Fruit fly (Drosophila melanogaster) whole organism, embryonic: ENCODE results near the gene Ctr1A.

Source experiments
- Atf3 ChIP-seq: fragments of 200-800 bp; sonication (Bioruptor generic); optimal IDR thresholded peaks from 3 replicates; lab custom pipeline; 2016; ENCODE audit warnings: missing biosample characterization, missing genetic modification characterization
- CG1024 ChIP-seq: fragments of 200-800 bp; sonication (Bioruptor generic); IDR thresholded peaks from 2 replicates; pipeline ENCODE4 v1.3.6; 2022; ENCODE audit warnings: missing biosample characterization, missing genetic modification characterization
- CG12071 ChIP-seq: fragments of 200-800 bp; sonication (Bioruptor generic); optimal IDR thresholded peaks from 3 replicates; lab custom pipeline; 2018; ENCODE audit warnings: missing biosample characterization, mild to moderate bottlenecking, missing genetic modification characterization
- CG12744 ChIP-seq: fragments of 200-800 bp; sonication (Bioruptor generic); optimal IDR thresholded peaks from 2 replicates; lab custom pipeline; 2016; ENCODE audit warnings: missing biosample characterization, missing genetic modification characterization
- CG12769 ChIP-seq: fragments of 200-800 bp; sonication (Bioruptor generic); optimal IDR thresholded peaks from 2 replicates; lab custom pipeline; 2019; ENCODE audit warnings: missing biosample characterization, mild to moderate bottlenecking, missing genetic modification characterization, moderate library complexity
- CG14860 ChIP-seq: fragments of 200-800 bp; sonication (Bioruptor generic); IDR thresholded peaks from 3 replicates; pipeline ENCODE4 v1.3.6; 2022; ENCODE audit warnings: missing biosample characterization, missing genetic modification characterization; ENCODE audit not compliant: partially characterized antibody
- CG15479 ChIP-seq: fragments of 200-800 bp; sonication (Bioruptor generic); optimal IDR thresholded peaks from 3 replicates; lab custom pipeline; 2019; ENCODE audit warnings: missing biosample characterization, mild to moderate bottlenecking, missing genetic modification characterization, moderate library complexity
- CG15514 ChIP-seq: fragments of 200-800 bp; sonication (Bioruptor generic); optimal IDR thresholded peaks from 3 replicates; lab custom pipeline; 2017; ENCODE audit warnings: missing biosample characterization, missing genetic modification characterization, mild to moderate bottlenecking, moderate library complexity, missing genetic modification reagents
- CG16815 ChIP-seq: fragments of 200-800 bp; sonication (Bioruptor generic); optimal IDR thresholded peaks from 3 replicates; lab custom pipeline; 2017; ENCODE audit warnings: missing biosample characterization, mild to moderate bottlenecking, missing genetic modification characterization
- CG17829 ChIP-seq: fragments of 200-800 bp; optimal IDR thresholded peaks from 2 replicates; lab custom pipeline; 2019; ENCODE audit warnings: missing biosample characterization, mild to moderate bottlenecking, missing genetic modification characterization, moderate library complexity
- CG2120 ChIP-seq: fragments of 200-800 bp; sonication (Bioruptor generic); optimal IDR thresholded peaks from 3 replicates; lab custom pipeline; 2016; ENCODE audit warnings: missing biosample characterization, missing genetic modification characterization
- CG2199 ChIP-seq: fragments of 200-800 bp; sonication (Bioruptor generic); IDR thresholded peaks from 3 replicates; pipeline ENCODE4 v1.3.6; 2022; ENCODE audit warnings: missing biosample characterization, missing genetic modification characterization
- CG30020 ChIP-seq: fragments of 200-800 bp; optimal IDR thresholded peaks from 2 replicates; lab custom pipeline; 2019; ENCODE audit warnings: missing biosample characterization, mild to moderate bottlenecking, missing genetic modification characterization, moderate library complexity
- CG32772 ChIP-seq: fragments of 200-800 bp; sonication (Bioruptor generic); IDR thresholded peaks from 2 replicates; pipeline ENCODE4 v1.3.6; 2022; ENCODE audit warnings: missing biosample characterization, missing genetic modification characterization
- CG3281 ChIP-seq: fragments of 200-800 bp; sonication (Bioruptor generic); optimal IDR thresholded peaks from 3 replicates; lab custom pipeline; 2017; ENCODE audit warnings: missing biosample characterization, mild to moderate bottlenecking, missing genetic modification characterization
- CG3407 ChIP-seq: fragments of 200-800 bp; sonication (Bioruptor generic); optimal IDR thresholded peaks from 2 replicates; lab custom pipeline; 2018; ENCODE audit warnings: missing biosample characterization, mild to moderate bottlenecking, missing genetic modification characterization
- CG34422 ChIP-seq: fragments of 200-800 bp; sonication (Bioruptor generic); IDR thresholded peaks from 3 replicates; pipeline ENCODE4 v1.3.6; 2022; ENCODE audit warnings: missing biosample characterization, missing genetic modification characterization
- CG4404 ChIP-seq: fragments of 200-800 bp; sonication (Bioruptor generic); IDR thresholded peaks from 2 replicates; pipeline ENCODE4 v1.3.6; 2022; ENCODE audit warnings: missing biosample characterization, missing genetic modification characterization
- CG6689 ChIP-seq: fragments of 200-800 bp; sonication (Bioruptor generic); IDR thresholded peaks from 2 replicates; pipeline ENCODE4 v1.3.6; 2022; ENCODE audit warnings: missing biosample characterization, missing genetic modification characterization
- CG8478 ChIP-seq: fragments of >200 bp; optimal IDR thresholded peaks from 2 replicates; lab custom pipeline; 2018
- CG9215 ChIP-seq: fragments of 200-800 bp; sonication (Bioruptor generic); IDR thresholded peaks from 2 replicates; pipeline ENCODE4 v1.3.6; 2022; ENCODE audit warnings: missing biosample characterization, missing genetic modification characterization
- D ChIP-seq, 2 experiments: fragments of 200-800 bp in 1 of 2; fragments of >200 bp in 1 of 2; sonication (Bioruptor generic) in 1 of 2; optimal IDR thresholded peaks; 2 replicates in 1 of 2; 3 replicates in 1 of 2; lab custom pipeline; 2017; ENCODE audit warnings: mild to moderate bottlenecking in 1 of 2, missing biosample characterization in 1 of 2, missing genetic modification characterization in 1 of 2, missing genetic modification reagents in 1 of 2
- Doc3 ChIP-seq: fragments of 200-800 bp; sonication (Bioruptor generic); IDR thresholded peaks from 3 replicates; pipeline ENCODE4 v1.3.6; 2022; ENCODE audit warnings: missing biosample characterization, missing genetic modification characterization; ENCODE audit not compliant: partially characterized antibody
- Fer2 ChIP-seq: fragments of 200-800 bp; sonication (Bioruptor generic); optimal IDR thresholded peaks from 2 replicates; lab custom pipeline; 2018; ENCODE audit warnings: missing biosample characterization, mild to moderate bottlenecking, missing genetic modification characterization, moderate library complexity
- Hr3 ChIP-seq: fragments of 200-800 bp; sonication (Bioruptor generic); optimal IDR thresholded peaks from 3 replicates; lab custom pipeline; 2016; ENCODE audit warnings: missing biosample characterization, missing genetic modification characterization
- Nf-YB ChIP-seq: fragments of 200-800 bp; sonication (Bioruptor generic); optimal IDR thresholded peaks from 3 replicates; lab custom pipeline; 2019; ENCODE audit warnings: missing biosample characterization, mild to moderate bottlenecking, missing genetic modification characterization, moderate library complexity
- Nf-YC ChIP-seq: fragments of 200-800 bp; optimal IDR thresholded peaks from 3 replicates; lab custom pipeline; 2019; ENCODE audit warnings: missing biosample characterization, mild to moderate bottlenecking, missing genetic modification characterization, moderate library complexity
- Oli ChIP-seq: fragments of 200-800 bp; sonication (Bioruptor generic); optimal IDR thresholded peaks from 2 replicates; lab custom pipeline; 2018; ENCODE audit warnings: missing biosample characterization, mild to moderate bottlenecking, missing genetic modification characterization, moderate library complexity
- Xbp1 ChIP-seq: fragments of 200-800 bp; sonication (Bioruptor generic); optimal IDR thresholded peaks from 3 replicates; lab custom pipeline; 2016; ENCODE audit warnings: missing biosample characterization, mild to moderate bottlenecking, missing genetic modification characterization
- ac ChIP-seq: fragments of 200-800 bp; sonication (Bioruptor generic); optimal IDR thresholded peaks from 3 replicates; lab custom pipeline; 2017; ENCODE audit warnings: missing biosample characterization, mild to moderate bottlenecking, missing genetic modification characterization
- ap ChIP-seq: fragments of 200-800 bp; sonication (Bioruptor generic); IDR thresholded peaks from 2 replicates; pipeline ENCODE4 v1.3.6; 2022; ENCODE audit warnings: missing biosample characterization, missing genetic modification characterization
- ase ChIP-seq: fragments of 200-800 bp; sonication (Bioruptor generic); IDR thresholded peaks from 3 replicates; pipeline ENCODE4 v1.3.6; 2022; ENCODE audit warnings: missing biosample characterization, missing genetic modification characterization
- bbx ChIP-seq: fragments of 200-800 bp; sonication (Bioruptor generic); IDR thresholded peaks from 2 replicates; pipeline ENCODE4 v1.3.6; 2022; ENCODE audit warnings: missing biosample characterization, missing genetic modification characterization; ENCODE audit not compliant: partially characterized antibody
- da ChIP-seq: fragments of 200-800 bp; sonication (Bioruptor generic); optimal IDR thresholded peaks from 2 replicates; lab custom pipeline; 2016; ENCODE audit warnings: missing biosample characterization, missing genetic modification characterization
- dmrt99B ChIP-seq: fragments of 200-800 bp; sonication (Bioruptor generic); optimal IDR thresholded peaks from 2 replicates; lab custom pipeline; 2018; ENCODE audit warnings: missing biosample characterization, mild to moderate bottlenecking, missing genetic modification characterization, moderate library complexity
- exex ChIP-seq: fragments of 200-800 bp; sonication (Bioruptor generic); optimal IDR thresholded peaks from 4 replicates; lab custom pipeline; 2018; ENCODE audit warnings: missing biosample characterization, mild to moderate bottlenecking, missing genetic modification characterization, moderate library complexity
- fru ChIP-seq: fragments of >200 bp; optimal IDR thresholded peaks from 2 replicates; lab custom pipeline; 2017
- fu2 ChIP-seq: fragments of 200-800 bp; sonication (Bioruptor generic); optimal IDR thresholded peaks from 2 replicates; lab custom pipeline; 2016; ENCODE audit warnings: missing biosample characterization, missing genetic modification characterization
- gem ChIP-seq: fragments of 200-800 bp; sonication (Bioruptor generic); optimal IDR thresholded peaks from 2 replicates; lab custom pipeline; 2019; ENCODE audit warnings: missing biosample characterization, mild to moderate bottlenecking, missing genetic modification characterization, moderate library complexity
- gfzf ChIP-seq: fragments of 200-800 bp; sonication (Bioruptor generic); optimal IDR thresholded peaks from 2 replicates; lab custom pipeline; 2016; ENCODE audit warnings: missing biosample characterization, mild to moderate bottlenecking, missing genetic modification characterization, moderate library complexity
- gro ChIP-seq: fragments of 200-800 bp; sonication (Bioruptor generic); optimal IDR thresholded peaks from 2 replicates; lab custom pipeline; 2016; ENCODE audit warnings: missing biosample characterization, missing genetic modification characterization
- jigr1 ChIP-seq: fragments of 200-800 bp; sonication (Bioruptor generic); IDR thresholded peaks from 3 replicates; pipeline ENCODE4 v1.3.6; 2022; ENCODE audit warnings: missing biosample characterization, missing genetic modification characterization
- kay ChIP-seq: fragments of 200-800 bp; sonication (Bioruptor generic); optimal IDR thresholded peaks from 2 replicates; lab custom pipeline; 2016; ENCODE audit warnings: missing biosample characterization, missing genetic modification characterization
- mirr ChIP-seq: fragments of 200-800 bp; sonication (Bioruptor generic); optimal IDR thresholded peaks from 3 replicates; lab custom pipeline; 2018; ENCODE audit warnings: missing biosample characterization, mild to moderate bottlenecking, missing genetic modification characterization
- pan ChIP-seq, 4 experiments: fragments of >200 bp in 3 of 4; fragments of 200-800 bp in 1 of 4; sonication (Bioruptor generic) in 1 of 4; optimal IDR thresholded peaks in 3 of 4; IDR thresholded peaks in 1 of 4; 2 replicates each; pipeline versions ENCODE4 v1.3.6 to Lab custom; 2017 to 2022; ENCODE audit warnings: missing biosample characterization in 2 of 4, missing genetic modification characterization in 2 of 4, mixed read lengths in 1 of 4
- pzg ChIP-seq: fragments of 200-800 bp; sonication (Bioruptor generic); optimal IDR thresholded peaks from 3 replicates; lab custom pipeline; 2018; ENCODE audit warnings: missing biosample characterization, mild to moderate bottlenecking, missing genetic modification characterization, moderate library complexity
- ranshi ChIP-seq: fragments of 200-800 bp; sonication (Bioruptor generic); IDR thresholded peaks from 2 replicates; pipeline ENCODE4 v1.3.6; 2022; ENCODE audit warnings: missing biosample characterization, missing genetic modification characterization
- tin ChIP-seq: fragments of 200-800 bp; sonication (Bioruptor generic); optimal IDR thresholded peaks from 3 replicates; lab custom pipeline; 2016; ENCODE audit warnings: missing biosample characterization, missing genetic modification characterization
- trh ChIP-seq: fragments of 200-800 bp; sonication (Bioruptor generic); optimal IDR thresholded peaks from 2 replicates; lab custom pipeline; 2016; ENCODE audit warnings: missing biosample characterization, missing genetic modification characterization
- wor ChIP-seq: fragments of 200-800 bp; sonication (Bioruptor generic); IDR thresholded peaks from 2 replicates; pipeline ENCODE4 v1.3.6; 2022; ENCODE audit warnings: missing biosample characterization, missing genetic modification characterization

Gene Ctr1A

dm6 chrX:6696467-6696866 lies 35.0 kb downstream of the Ctr1A start (continued):
- TF ChIP-seq CG12744 (GFP tag; lab: Kevin White, UChicago) (peak; percentile 54), mirr (peak; percentile 35), pan (optimal IDR thresholded peaks at IDR 0.05; lab: Kevin White, UChicago) (no peak), pan (GFP tag; optimal IDR thresholded peaks at IDR 0.05 in 1 of 2, IDR thresholded peaks at IDR 0.05 in 1 of 2) (peak in 1 of 2 experiments; percentile 76), exex (tag; lab: Kevin White, UChicago) (peak; percentile 54), CG34422 (GFP tag; lab: Robert Waterston, UW) (no peak), dmrt99B (tag; lab: Kevin White, UChicago) (peak; percentile 77), Atf3 (GFP tag; lab: Kevin White, UChicago) (peak; percentile 9), CG3407 (GFP tag; lab: Kevin White, UChicago) (peak; percentile 16), gfzf (GFP tag; lab: Kevin White, UChicago) (no peak), Hr3 (GFP tag; lab: Kevin White, UChicago) (peak; percentile 24), CG2120 (GFP tag; lab: Kevin White, UChicago) (peak; percentile 79), wor (GFP tag; lab: Robert Waterston, UW) (0 out of 2 replicates have a peak, but pooled peaks have one; percentile 16), CG15514 (GFP tag; lab: Kevin White, UChicago) (peak; percentile 71), pzg (GFP tag; lab: Kevin White, UChicago) (no peak), CG14860 (GFP tag; lab: Robert Waterston, UW) (no peak), CG9215 (GFP tag; lab: Robert Waterston, UW) (peak; percentile 53), da (GFP tag; lab: Kevin White, UChicago) (no peak), CG6689 (GFP tag; lab: Robert Waterston, UW) (peak; percentile 66), CG32772 (GFP tag; lab: Robert Waterston, UW) (peak; percentile 54), jigr1 (GFP tag; lab: Robert Waterston, UW) (0 out of 3 replicates have a peak, but pooled peaks have one; percentile 24), Fer2 (peak; percentile 50), CG3281 (peak; percentile 73), fu2 (GFP tag; lab: Kevin White, UChicago) (peak; percentile 22), CG15479 (GFP tag; lab: Kevin White, UChicago) (no peak), ap (GFP tag; lab: Robert Waterston, UW) (peak; percentile 48), CG4404 (GFP tag; lab: Robert Waterston, UW) (no peak), D (optimal IDR thresholded peaks at IDR 0.05; lab: Kevin White, UChicago) (no peak), D (GFP tag; optimal IDR thresholded peaks at IDR 0.05; lab: Kevin White, UChicago) (peak; percentile 30), bbx (GFP tag; lab: Robert Waterston, UW) (no peak), Oli (peak; percentile 66), Xbp1 (GFP tag; lab: Kevin White, UChicago) (peak; percentile 61), CG2199 (no peak), Nf-YB (GFP tag; lab: Kevin White, UChicago) (peak; percentile 50), CG17829 (peak; percentile 53), fru (no peak), ase (GFP tag; lab: Robert Waterston, UW) (peak; percentile 50; the same call in 1 of the 3 replicates), CG12071 (GFP tag; lab: Kevin White, UChicago) (peak; percentile 39), Nf-YC (tag; lab: Kevin White, UChicago) (peak; percentile 67), CG1024 (GFP tag; lab: Robert Waterston, UW) (peak; percentile 44; the same call in 1 of the 2 replicates), CG30020 (no peak), gem (peak; percentile 79), CG16815 (peak; percentile 28), ac (GFP tag; lab: Kevin White, UChicago) (no peak), CG8478 (lab: Kevin White, UChicago) (no peak), CG12769 (no peak), tin (GFP tag; lab: Kevin White, UChicago) (peak; percentile 53), Doc3 (no peak), ranshi (GFP tag; lab: Robert Waterston, UW) (peak; percentile 71), trh (GFP tag; lab: Kevin White, UChicago) (no peak), kay (GFP tag; lab: Kevin White, UChicago) (peak; percentile 29), gro (peak; percentile 79)
